Worm (Caenorhabditis elegans): ENCODE data around the gene C36C5.15.

Gene C36C5.15

DNA sequence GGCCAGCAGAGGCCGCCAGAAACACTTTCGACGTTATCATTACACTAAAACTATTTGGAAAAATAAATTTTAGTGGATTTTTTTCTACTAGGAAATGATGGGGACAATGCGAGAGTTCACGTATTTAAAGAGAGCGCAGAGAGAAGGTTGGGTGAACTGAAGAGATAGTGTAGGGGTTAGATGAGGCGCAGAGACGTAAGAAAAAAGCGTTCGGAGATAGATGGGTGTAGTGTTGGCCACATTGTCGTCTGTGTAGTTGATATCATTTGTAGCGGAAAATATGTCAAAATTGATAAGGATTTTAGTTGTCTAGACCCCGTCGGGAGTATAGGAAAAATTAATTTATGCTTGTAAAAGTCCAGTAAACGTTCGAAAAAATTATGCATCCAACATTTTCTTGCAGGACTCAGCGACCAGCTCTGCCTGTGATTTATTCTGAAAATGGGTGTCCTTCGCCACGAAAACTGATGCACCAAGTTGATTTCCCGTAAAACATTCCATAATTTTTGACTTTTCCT lies 24.6 kb upstream of the C36C5.15 start, which contains the start of the genes Y73C8B.3 and Y73C8B.9 (continued):
- TF ChIP-seq lin-1 (GFP tag; IDR thresholded peaks at IDR 0.05) (peak; percentile 55; the same call in 1 of the 2 replicates), spr-1 (tag; optimal IDR thresholded peaks at IDR 0.05) (no peak), ceh-20 (GFP tag; IDR thresholded peaks at IDR 0.05) (peak; percentile 40; the same call in 1 of the 2 replicates), lsy-2 (tag; optimal IDR thresholded peaks at IDR 0.05) (peak in 1 of 2 experiments; percentile 21), nhr-48 (tag; optimal IDR thresholded peaks at IDR 0.05) (peak; percentile 76), hlh-11 (tag; optimal IDR thresholded peaks at IDR 0.05) (peak; percentile 72), nhr-77 (tag; optimal IDR thresholded peaks at IDR 0.05) (peak; percentile 62), duxl-1 (tag; optimal IDR thresholded peaks at IDR 0.05; ENCODE audit: poor library complexity) (peak; percentile 36), aha-1 (tag) (peak; percentile 95), R02D3.7 (tag; optimal IDR thresholded peaks at IDR 0.05) (no peak)

DNA sequence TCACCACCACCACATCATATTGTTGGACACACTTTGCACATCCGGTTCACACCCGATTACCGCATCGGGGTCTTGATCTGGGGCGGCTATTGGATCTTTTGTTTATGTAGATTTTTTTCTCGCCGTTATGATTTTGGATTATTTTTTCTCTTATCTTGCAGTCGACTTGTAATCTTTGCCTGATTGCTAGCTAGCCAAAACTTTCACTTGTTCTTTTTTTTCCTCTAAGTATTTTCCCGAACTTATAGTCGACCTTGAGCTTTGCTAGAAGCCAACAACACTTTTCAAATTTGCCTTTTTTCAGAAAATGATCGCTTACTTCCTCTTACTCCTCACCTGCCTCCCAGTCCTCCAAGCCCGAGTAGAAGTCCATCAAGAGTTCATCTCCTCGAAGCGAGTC lies 19.5 kb upstream of the C36C5.15 start, which contains the start of gene lag-2:
TSS of gene lag-2 (plus strand) at position 301 of the 400 bp plus-strand sequence.
- TF ChIP-seq unc-62 (GFP tag; optimal IDR thresholded peaks at IDR 0.05 in 1 of 2) (peak in 1 of 2 experiments; percentile 83), unc-62 (tag; optimal IDR thresholded peaks at IDR 0.05) (no peak), zfp-3 (GFP tag; conservative IDR thresholded peaks at IDR 0.05) (no peak)

DNA sequence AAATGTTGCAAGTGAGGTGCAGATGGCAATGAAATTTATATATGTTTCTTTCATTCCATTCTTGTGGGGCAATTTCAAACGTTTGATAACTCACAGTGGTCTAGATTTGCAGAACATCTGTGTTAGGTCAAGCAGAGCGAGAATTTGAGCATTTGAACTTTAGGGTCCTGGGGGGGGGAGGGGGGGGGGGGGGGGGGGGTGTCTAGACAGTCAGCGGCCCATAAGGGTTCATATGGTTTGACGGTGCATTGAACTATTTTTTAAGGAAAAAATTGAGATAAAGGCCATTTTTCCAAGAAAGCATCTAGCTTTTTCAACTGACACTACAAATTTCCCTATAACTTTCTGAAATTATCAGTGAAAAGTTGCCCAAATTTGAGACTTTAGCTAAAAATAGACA lies 17.3 kb upstream of the C36C5.15 start:
- no peak for TF ChIP-seq rbr-2 (tag; optimal IDR thresholded peaks at IDR 0.05)
- no peak for TF ChIP-seq F44E2.7 (GFP tag; IDR thresholded peaks at IDR 0.05)
- TF ChIP-seq daf-19 (GFP tag; conservative IDR thresholded peaks at IDR 0.05), result no peak
- TF ChIP-seq set-16 (GFP tag; IDR thresholded peaks at IDR 0.05), result peak; percentile 71
- no peak for TF ChIP-seq D1046.2 (GFP tag; IDR thresholded peaks at IDR 0.05)
- TF ChIP-seq spr-1 (tag; optimal IDR thresholded peaks at IDR 0.05), result no peak
- TF ChIP-seq fkh-10 (GFP tag; optimal IDR thresholded peaks at IDR 0.05), result no peak
- no peak for TF ChIP-seq mep-1 (tag; optimal IDR thresholded peaks at IDR 0.05)
- TF ChIP-seq pha-4 (GFP tag; IDR thresholded peaks at IDR 0.05), result peak; percentile 31; the same call in 1 of the 2 replicates
- TF ChIP-seq pha-4 (tag; optimal IDR thresholded peaks at IDR 0.05), result no peak
- TF ChIP-seq dpl-1 (GFP tag; optimal IDR thresholded peaks at IDR 0.05), result no peak
- TF ChIP-seq ztf-7 (tag; optimal IDR thresholded peaks at IDR 0.05), result no peak
- TF ChIP-seq hlh-30 (tag; optimal IDR thresholded peaks at IDR 0.05; ENCODE audit: insufficient read depth), result no peak
- no peak for TF ChIP-seq nhr-42 (GFP tag; IDR thresholded peaks at IDR 0.05)
- no peak for TF ChIP-seq duxl-1 (tag; optimal IDR thresholded peaks at IDR 0.05; ENCODE audit: poor library complexity)
- TF ChIP-seq lin-13 (GFP tag; optimal IDR thresholded peaks at IDR 0.05), result no peak
- TF ChIP-seq nhr-111 (GFP tag; optimal IDR thresholded peaks at IDR 0.05), result no peak
- no peak for TF ChIP-seq daf-12 (tag; optimal IDR thresholded peaks at IDR 0.05)
- TF ChIP-seq lsy-2 (tag; optimal IDR thresholded peaks at IDR 0.05), result no peak

- TF ChIP-seq F49E8.2 (tag; optimal IDR thresholded peaks at IDR 0.05; ENCODE audit: borderline replicate concordance) (no peak), saeg-2 (GFP tag; IDR thresholded peaks at IDR 0.05) (no peak), nhr-6 (tag; optimal IDR thresholded peaks at IDR 0.05) (no peak), madf-5 (GFP tag; IDR thresholded peaks at IDR 0.05) (no peak), gei-8 (GFP tag; optimal IDR thresholded peaks at IDR 0.05) (no peak), ces-1 (GFP tag; optimal IDR thresholded peaks at IDR 0.05) (no peak), tag-97 (GFP tag; IDR thresholded peaks at IDR 0.05) (no peak), Y75B8A.6 (GFP tag; IDR thresholded peaks at IDR 0.05) (no peak), vab-7 (GFP tag; IDR thresholded peaks at IDR 0.05) (no peak)
Measured at ce11 chrV:3176161-3176560, 7.6 kb upstream of the C36C5.15 start, which contains the start of gene srab-8. srab-8 (plus strand) TSS chrV:3176461.

Measured in whole organism, L4 larva.